2 worm cellular contexts compared by ENCODE assay signal in the genomic region with DNA sequence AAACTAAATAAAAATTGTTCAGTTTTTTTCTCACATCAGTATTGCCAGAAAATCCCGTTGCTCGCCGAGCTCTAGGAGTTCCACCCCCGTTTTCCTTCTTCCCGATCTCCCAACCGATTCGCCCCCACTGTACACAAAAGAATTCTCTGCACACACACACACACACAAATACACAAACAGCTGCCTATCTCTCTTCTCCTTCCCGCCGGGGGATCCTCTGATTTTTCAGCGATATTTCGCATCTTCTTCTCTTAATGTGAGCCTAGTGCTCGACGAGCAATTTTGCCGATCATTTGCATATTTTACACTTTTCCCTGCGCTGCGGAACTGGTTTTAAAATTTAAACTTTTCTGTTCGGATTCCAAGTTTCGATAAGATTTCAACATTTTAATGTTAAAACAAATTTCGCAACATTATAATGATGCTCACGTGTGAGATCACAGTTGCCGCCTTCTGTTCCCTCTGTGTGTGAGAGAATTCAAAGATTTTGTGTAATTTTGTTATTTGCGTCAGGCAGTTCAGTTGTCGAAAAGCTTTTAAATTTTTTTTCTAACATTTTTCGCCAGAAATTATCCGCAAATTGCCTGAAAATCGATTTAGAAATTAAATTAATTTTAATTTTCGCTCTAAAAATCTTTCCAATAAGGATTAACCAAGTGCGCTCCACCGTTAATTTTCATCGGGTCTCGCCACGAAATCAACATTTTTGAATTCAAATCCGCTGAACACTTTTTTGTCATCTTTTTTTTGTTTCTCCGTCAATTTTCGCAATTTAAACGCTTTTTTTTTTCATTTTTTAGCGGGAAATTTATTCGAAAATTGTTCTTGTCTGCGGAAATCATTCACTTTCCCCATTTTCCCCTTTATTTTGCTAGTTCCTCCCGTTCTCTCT.
TF ChIP-seq lines count a peak whose summit lies in the region.

No protein-coding gene starts in this region.

TF ChIP-seq in whole organism, L2 larva, 48 proteins besides CTCF, POLR2A, EP300 and RAD21 (continued from another document):
- TF ChIP-seq nhr-10 (tag; optimal IDR thresholded peaks at IDR 0.05; lab: Kevin White, UChicago): no peak
- TF ChIP-seq sma-9 (GFP tag; optimal IDR thresholded peaks at IDR 0.05; lab: Kevin White, UChicago): peak; percentile 25
- no peak for TF ChIP-seq sma-9 (tag; optimal IDR thresholded peaks at IDR 0.05; lab: Kevin White, UChicago)
- TF ChIP-seq nhr-25 (tag; optimal IDR thresholded peaks at IDR 0.05; lab: Kevin White, UChicago): peak; percentile 74
- peak; percentile 96 for TF ChIP-seq unc-55 (GFP tag; optimal IDR thresholded peaks at IDR 0.05; lab: Kevin White, UChicago)
- TF ChIP-seq gmeb-1 (tag; optimal IDR thresholded peaks at IDR 0.05; lab: Kevin White, UChicago): peak; percentile 91
- TF ChIP-seq nhr-6 (tag; optimal IDR thresholded peaks at IDR 0.05; lab: Kevin White, UChicago): peak; percentile 50
- TF ChIP-seq crh-2 (tag; optimal IDR thresholded peaks at IDR 0.05; lab: Kevin White, UChicago): peak; percentile 72
- peak; percentile 13 for TF ChIP-seq nhr-129 (tag; optimal IDR thresholded peaks at IDR 0.05; lab: Kevin White, UChicago)
TF ChIP-seq in whole organism, L2 larva: peak in this region for 20.

TF ChIP-seq in whole organism, L4 larva, 104 proteins besides CTCF, POLR2A, EP300 and RAD21 (continued from another document):
- TF ChIP-seq cey-2 (tag; optimal IDR thresholded peaks at IDR 0.05; lab: Kevin White, UChicago; ENCODE audit: borderline replicate concordance, insufficient read depth): no peak
- peak; percentile 51 for TF ChIP-seq nhr-28 (tag; optimal IDR thresholded peaks at IDR 0.05; lab: Kevin White, UChicago)
- peak; percentile 7 for TF ChIP-seq hlh-11 (tag; optimal IDR thresholded peaks at IDR 0.05; lab: Kevin White, UChicago)
- TF ChIP-seq mdl-1 (tag; optimal IDR thresholded peaks at IDR 0.05; lab: Kevin White, UChicago): peak in 1 of 2 experiments; percentile 31
- TF ChIP-seq arid-1 (GFP tag; conservative IDR thresholded peaks at IDR 0.05; lab: Robert Waterston, UW): no peak
- TF ChIP-seq mes-2 (tag; optimal IDR thresholded peaks at IDR 0.05; lab: Kevin White, UChicago; ENCODE audit: poor library complexity, severe bottlenecking): peak; percentile 77
- TF ChIP-seq dmd-8 (GFP tag; IDR thresholded peaks at IDR 0.05; lab: Robert Waterston, UW): no peak
- no peak for TF ChIP-seq daf-16 (GFP tag; optimal IDR thresholded peaks at IDR 0.05; lab: Kevin White, UChicago)
- peak; percentile 61 for TF ChIP-seq daf-16 (tag; optimal IDR thresholded peaks at IDR 0.05; lab: Kevin White, UChicago)
- TF ChIP-seq gei-8 (GFP tag; optimal IDR thresholded peaks at IDR 0.05; lab: Kevin White, UChicago): no peak
- TF ChIP-seq vab-7 (GFP tag; IDR thresholded peaks at IDR 0.05; lab: Robert Waterston, UW): peak; percentile 52; the same call in 1 of the 2 replicates
- no peak for TF ChIP-seq pqm-1 (tag; optimal IDR thresholded peaks at IDR 0.05; lab: Kevin White, UChicago)
- no peak for TF ChIP-seq daf-12 (tag; optimal IDR thresholded peaks at IDR 0.05; lab: Kevin White, UChicago)
- TF ChIP-seq unc-130 (GFP tag; optimal IDR thresholded peaks at IDR 0.05; lab: Kevin White, UChicago): peak; percentile 47
- peak; percentile 87 for TF ChIP-seq dpl-1 (GFP tag; optimal IDR thresholded peaks at IDR 0.05; lab: Kevin White, UChicago)
- TF ChIP-seq spr-1 (tag; optimal IDR thresholded peaks at IDR 0.05; lab: Kevin White, UChicago): no peak
- no peak for TF ChIP-seq ztf-7 (tag; optimal IDR thresholded peaks at IDR 0.05; lab: Kevin White, UChicago)
- no peak for TF ChIP-seq saeg-2 (GFP tag; IDR thresholded peaks at IDR 0.05; lab: Robert Waterston, UW)
- TF ChIP-seq zip-11 (GFP tag; IDR thresholded peaks at IDR 0.05; lab: Robert Waterston, UW): no peak
- TF ChIP-seq ama-1 (optimal IDR thresholded peaks at IDR 0.05; lab: Kevin White, UChicago): no peak
- 0 out of 2 replicates have a peak, but pooled peaks have one; percentile 41 for TF ChIP-seq lim-7 (GFP tag; IDR thresholded peaks at IDR 0.05; lab: Robert Waterston, UW)
- TF ChIP-seq duxl-1 (tag; optimal IDR thresholded peaks at IDR 0.05; lab: Kevin White, UChicago; ENCODE audit: poor library complexity): no peak
- peak; percentile 17 for TF ChIP-seq nhr-11 (tag; optimal IDR thresholded peaks at IDR 0.05; lab: Kevin White, UChicago)
- peak; percentile 70 for TF ChIP-seq nhr-77 (tag; optimal IDR thresholded peaks at IDR 0.05; lab: Kevin White, UChicago)
- peak in 1 of 2 experiments; percentile 9 for TF ChIP-seq unc-62 (GFP tag; optimal IDR thresholded peaks at IDR 0.05 in 1 of 2; lab: Kevin White, UChicago)
- TF ChIP-seq unc-62 (tag; optimal IDR thresholded peaks at IDR 0.05; lab: Kevin White, UChicago): no peak
- TF ChIP-seq lin-13 (GFP tag; optimal IDR thresholded peaks at IDR 0.05; lab: Kevin White, UChicago): peak; percentile 57
- no peak for TF ChIP-seq T20F7.1 (GFP tag; optimal IDR thresholded peaks at IDR 0.05; lab: Kevin White, UChicago)
- no peak for TF ChIP-seq F10B5.3 (tag; optimal IDR thresholded peaks at IDR 0.05; lab: Kevin White, UChicago)
- TF ChIP-seq zfp-3 (GFP tag; conservative IDR thresholded peaks at IDR 0.05; lab: Robert Waterston, UW): no peak
